Worm (Caenorhabditis elegans) whole organism, early embryonic: Measurements from ENCODE around the gene F08G12.5.

ENCODE experiments used
- aly-1 ChIP-seq: sonication (generic microtip); optimal IDR thresholded peaks from 2 replicates; lab custom pipeline; 2016; ENCODE audit warnings: missing genetic modification characterization, missing compliant biosample characterization
- ama-1 ChIP-seq: fragments of 150-350 bp; optimal IDR thresholded peaks from 2 replicates; lab custom pipeline; 2014
- ceh-13 ChIP-seq: fragments of 200-800 bp; sonication (Bioruptor generic); optimal IDR thresholded peaks from 2 replicates; lab custom pipeline; 2018; ENCODE audit warnings: mild to moderate bottlenecking, missing genetic modification characterization, missing compliant biosample characterization
- ceh-36 ChIP-seq: sonication (generic microtip); optimal IDR thresholded peaks from 2 replicates; lab custom pipeline; 2016; ENCODE audit warnings: missing genetic modification characterization, inconsistent platforms, missing compliant biosample characterization
- flt-1 ChIP-seq: fragments of 200-800 bp; sonication (Bioruptor generic); IDR thresholded peaks from 2 replicates; pipeline ENCODE4 v1.3.6; 2022; ENCODE audit warnings: missing genetic modification characterization, missing compliant biosample characterization
- pes-1 ChIP-seq: fragments of 200-800 bp; sonication (Bioruptor generic); IDR thresholded peaks from 2 replicates; pipeline ENCODE4 v1.3.6; 2022; ENCODE audit warnings: missing genetic modification reagents, missing genetic modification characterization, missing compliant biosample characterization
- scrt-1 ChIP-seq: fragments of 200-800 bp; sonication (Bioruptor generic); IDR thresholded peaks from 2 replicates; pipeline ENCODE4 v1.3.6; 2022; ENCODE audit warnings: missing genetic modification characterization, missing compliant biosample characterization

- TF ChIP-seq flt-1 (GFP tag; lab: Robert Waterston, UW): no peak
- TF ChIP-seq pes-1 (GFP tag; lab: Robert Waterston, UW): no peak
- no peak for TF ChIP-seq ceh-36 (tag; lab: Kevin White, UChicago)
- TF ChIP-seq ama-1 (lab: Kevin White, UChicago): no peak
- no peak for TF ChIP-seq ceh-13 (GFP tag; lab: Kevin White, UChicago)
- TF ChIP-seq aly-1 (tag; lab: Kevin White, UChicago): no peak
- TF ChIP-seq scrt-1 (GFP tag; lab: Robert Waterston, UW): no peak
Observed at ce11 chrX:11305773-11306172, 4.3 kb downstream of the F08G12.5 start, which contains the start of gene F08G12.1.
